Fruit fly (Drosophila melanogaster) whole organism, embryonic: ENCODE results near the gene par-6.

Experiments used
- Adf1 ChIP-seq: fragments of 200-800 bp; sonication (Bioruptor generic); IDR thresholded peaks from 2 replicates; pipeline ENCODE4 v1.3.6; 2022; ENCODE audit warnings: missing biosample characterization, missing genetic modification characterization
- Atf6 ChIP-seq: fragments of 200-800 bp; sonication (Bioruptor generic); IDR thresholded peaks from 2 replicates; pipeline ENCODE4 v1.3.6; 2022; ENCODE audit warnings: missing biosample characterization, missing genetic modification characterization
- B-H2 ChIP-seq: fragments of 200-800 bp; sonication (Bioruptor generic); optimal IDR thresholded peaks from 2 replicates; lab custom pipeline; 2018; ENCODE audit warnings: missing biosample characterization, mild to moderate bottlenecking, missing genetic modification characterization
- CG10366 ChIP-seq: fragments of 200-800 bp; sonication (Bioruptor generic); IDR thresholded peaks from 2 replicates; pipeline ENCODE4 v1.3.6; 2022; ENCODE audit warnings: missing biosample characterization, missing genetic modification characterization
- CG10543 ChIP-seq: fragments of 200-800 bp; sonication (Bioruptor generic); optimal IDR thresholded peaks from 3 replicates; lab custom pipeline; 2017; ENCODE audit warnings: missing biosample characterization, mild to moderate bottlenecking, missing genetic modification characterization, moderate library complexity
- CG15073 ChIP-seq: fragments of 200-800 bp; sonication (Bioruptor generic); optimal IDR thresholded peaks from 2 replicates; lab custom pipeline; 2016; ENCODE audit warnings: missing biosample characterization, missing genetic modification characterization
- CG16813 ChIP-seq: fragments of 200-800 bp; sonication (Bioruptor generic); IDR thresholded peaks from 3 replicates; pipeline ENCODE4 v1.3.6; 2022; ENCODE audit warnings: missing biosample characterization, missing genetic modification characterization; ENCODE audit not compliant: partially characterized antibody
- CG17186 ChIP-seq: fragments of 200-800 bp; sonication (Bioruptor generic); optimal IDR thresholded peaks from 3 replicates; lab custom pipeline; 2017; ENCODE audit warnings: missing biosample characterization, missing genetic modification reagents, missing genetic modification characterization
- CG17328 ChIP-seq: fragments of 200-800 bp; sonication (Bioruptor generic); IDR thresholded peaks from 2 replicates; pipeline ENCODE4 v1.3.6; 2022; ENCODE audit warnings: missing biosample characterization, missing genetic modification characterization
- CG17385 ChIP-seq: fragments of 200-800 bp; sonication (Bioruptor generic); optimal IDR thresholded peaks from 3 replicates; lab custom pipeline; 2018; ENCODE audit warnings: missing biosample characterization, mild to moderate bottlenecking, missing genetic modification characterization
- CG2678 ChIP-seq: fragments of 200-800 bp; sonication (Bioruptor generic); optimal IDR thresholded peaks from 3 replicates; lab custom pipeline; 2019; ENCODE audit warnings: missing biosample characterization, mild to moderate bottlenecking, missing genetic modification characterization, moderate library complexity
- CG3847 ChIP-seq: fragments of 200-800 bp; sonication (Bioruptor generic); IDR thresholded peaks from 2 replicates; pipeline ENCODE4 v1.3.6; 2022; ENCODE audit warnings: missing biosample characterization, missing genetic modification characterization
- CG6254 ChIP-seq: fragments of 200-800 bp; sonication (Bioruptor generic); optimal IDR thresholded peaks from 3 replicates; lab custom pipeline; 2017; ENCODE audit warnings: mild to moderate bottlenecking, missing biosample characterization, missing genetic modification reagents, missing genetic modification characterization
- CG6654 ChIP-seq: fragments of 200-800 bp; sonication (Bioruptor generic); optimal IDR thresholded peaks from 2 replicates; lab custom pipeline; 2017; ENCODE audit warnings: missing biosample characterization, mild to moderate bottlenecking, missing genetic modification characterization
- CG6689 ChIP-seq: fragments of 200-800 bp; sonication (Bioruptor generic); IDR thresholded peaks from 2 replicates; pipeline ENCODE4 v1.3.6; 2022; ENCODE audit warnings: missing biosample characterization, missing genetic modification characterization
- CG6791 ChIP-seq: fragments of 200-800 bp; sonication (Bioruptor generic); IDR thresholded peaks from 3 replicates; pipeline ENCODE4 v1.3.6; 2022; ENCODE audit warnings: missing biosample characterization, missing genetic modification characterization; ENCODE audit not compliant: partially characterized antibody
- CG7987 ChIP-seq: fragments of 200-800 bp; sonication (Bioruptor generic); optimal IDR thresholded peaks from 2 replicates; lab custom pipeline; 2018; ENCODE audit warnings: missing biosample characterization, mild to moderate bottlenecking, missing genetic modification characterization, moderate library complexity
- CG8290 ChIP-seq, 3 experiments: fragments of 200-800 bp; sonication (Bioruptor generic); optimal IDR thresholded peaks; 2 replicates each; lab custom pipeline; 2016 to 2019; ENCODE audit warnings: missing biosample characterization in 3 of 3, missing genetic modification characterization in 3 of 3, mild to moderate bottlenecking in 2 of 3, moderate library complexity in 1 of 3
- CG8478 ChIP-seq: fragments of >200 bp; optimal IDR thresholded peaks from 2 replicates; lab custom pipeline; 2018
- CTCF ChIP-seq: fragments of 200-800 bp; sonication (Bioruptor generic); optimal IDR thresholded peaks from 2 replicates; lab custom pipeline; 2017; ENCODE audit warnings: missing biosample characterization, mild to moderate bottlenecking, missing genetic modification characterization, moderate library complexity
- D19B ChIP-seq: fragments of 200-800 bp; sonication (Bioruptor generic); optimal IDR thresholded peaks from 2 replicates; lab custom pipeline; 2017; ENCODE audit warnings: missing biosample characterization, mild to moderate bottlenecking, missing genetic modification characterization
- Dref ChIP-seq: fragments of 200-800 bp; sonication (Bioruptor generic); IDR thresholded peaks from 2 replicates; pipeline ENCODE4 v1.3.6; 2022; ENCODE audit warnings: missing biosample characterization, missing genetic modification characterization
- Fer2 ChIP-seq: fragments of 200-800 bp; sonication (Bioruptor generic); optimal IDR thresholded peaks from 2 replicates; lab custom pipeline; 2018; ENCODE audit warnings: missing biosample characterization, mild to moderate bottlenecking, missing genetic modification characterization, moderate library complexity
- Gsc ChIP-seq: fragments of 200-800 bp; sonication (Bioruptor generic); IDR thresholded peaks from 2 replicates; pipeline ENCODE4 v1.3.6; 2022; ENCODE audit warnings: missing biosample characterization, missing genetic modification characterization
- Lim3 ChIP-seq: fragments of 200-800 bp; sonication (Bioruptor generic); IDR thresholded peaks from 2 replicates; pipeline ENCODE4 v1.3.6; 2022; ENCODE audit warnings: missing biosample characterization, missing genetic modification characterization
- Nf-YC ChIP-seq: fragments of 200-800 bp; optimal IDR thresholded peaks from 3 replicates; lab custom pipeline; 2019; ENCODE audit warnings: missing biosample characterization, mild to moderate bottlenecking, missing genetic modification characterization, moderate library complexity
- Opbp ChIP-seq: fragments of 200-800 bp; sonication (Bioruptor generic); IDR thresholded peaks from 3 replicates; pipeline ENCODE4 v1.3.6; 2022; ENCODE audit warnings: missing biosample characterization, missing genetic modification characterization; ENCODE audit not compliant: partially characterized antibody
- PHDP ChIP-seq: fragments of 200-800 bp; sonication (Bioruptor generic); optimal IDR thresholded peaks from 3 replicates; lab custom pipeline; 2018; ENCODE audit warnings: missing biosample characterization, mild to moderate bottlenecking, missing genetic modification characterization, moderate library complexity
- Ptx1 ChIP-seq: fragments of 200-800 bp; sonication (Bioruptor generic); IDR thresholded peaks from 2 replicates; pipeline ENCODE4 v1.3.6; 2022; ENCODE audit warnings: missing biosample characterization, missing genetic modification characterization
- Stat92E ChIP-seq, 3 experiments: fragments of >200 bp in 2 of 3; fragments of 200-800 bp in 1 of 3; sonication (Bioruptor generic) in 1 of 3; optimal IDR thresholded peaks; 2 replicates each; lab custom pipeline; 2017 to 2019; ENCODE audit warnings: missing biosample characterization in 3 of 3, missing genetic modification characterization in 3 of 3, mild to moderate bottlenecking in 1 of 3, moderate library complexity in 1 of 3
- Taf1 ChIP-seq: fragments of 200-800 bp; sonication (Bioruptor generic); IDR thresholded peaks from 2 replicates; pipeline ENCODE4 v1.3.6; 2022; ENCODE audit warnings: missing biosample characterization, missing genetic modification characterization
- aop ChIP-seq: fragments of 200-800 bp; sonication (Bioruptor generic); IDR thresholded peaks from 2 replicates; pipeline ENCODE4 v1.3.6; 2022; ENCODE audit warnings: missing biosample characterization, missing genetic modification characterization
- ara ChIP-seq: fragments of 200-800 bp; sonication (Bioruptor generic); IDR thresholded peaks from 2 replicates; pipeline ENCODE4 v1.3.6; 2022; ENCODE audit warnings: missing biosample characterization, missing genetic modification characterization
- bbx ChIP-seq: fragments of 200-800 bp; sonication (Bioruptor generic); IDR thresholded peaks from 2 replicates; pipeline ENCODE4 v1.3.6; 2022; ENCODE audit warnings: missing biosample characterization, missing genetic modification characterization; ENCODE audit not compliant: partially characterized antibody
- bigmax ChIP-seq: fragments of 200-800 bp; sonication (Bioruptor generic); optimal IDR thresholded peaks from 2 replicates; lab custom pipeline; 2018; ENCODE audit warnings: missing biosample characterization, mild to moderate bottlenecking, missing genetic modification characterization
- cg ChIP-seq: fragments of 200-800 bp; sonication (Bioruptor generic); optimal IDR thresholded peaks from 3 replicates; lab custom pipeline; 2019; ENCODE audit warnings: missing biosample characterization, mild to moderate bottlenecking, missing genetic modification characterization, moderate library complexity
- chif ChIP-seq, 2 experiments: fragments of 200-800 bp; sonication (Bioruptor generic); optimal IDR thresholded peaks; 3 replicates each; lab custom pipeline; 2016; ENCODE audit warnings: missing biosample characterization in 2 of 2, missing genetic modification characterization in 2 of 2
- dmrt11E ChIP-seq: fragments of 200-800 bp; sonication (Bioruptor generic); optimal IDR thresholded peaks from 3 replicates; lab custom pipeline; 2018; ENCODE audit warnings: missing biosample characterization, mild to moderate bottlenecking, missing genetic modification characterization, moderate library complexity
- ewg ChIP-seq: fragments of 200-800 bp; sonication (Bioruptor generic); optimal IDR thresholded peaks from 3 replicates; lab custom pipeline; 2017; ENCODE audit warnings: mild to moderate bottlenecking, missing biosample characterization, missing genetic modification reagents, missing genetic modification characterization
- ftz-f1 ChIP-seq: fragments of 200-800 bp; sonication (Bioruptor generic); optimal IDR thresholded peaks from 2 replicates; lab custom pipeline; 2016; ENCODE audit warnings: missing biosample characterization, missing genetic modification characterization
- grau ChIP-seq: fragments of 200-800 bp; optimal IDR thresholded peaks from 3 replicates; lab custom pipeline; 2019; ENCODE audit warnings: missing biosample characterization, mild to moderate bottlenecking, missing genetic modification characterization, moderate library complexity
- gt ChIP-seq: fragments of 200-800 bp; sonication (Bioruptor generic); IDR thresholded peaks from 2 replicates; pipeline ENCODE4 v1.3.6; 2022; ENCODE audit warnings: missing biosample characterization, missing genetic modification characterization
- ham ChIP-seq: fragments of 200-800 bp; sonication (Bioruptor generic); IDR thresholded peaks from 2 replicates; pipeline ENCODE4 v1.3.6; 2022; ENCODE audit warnings: missing biosample characterization, missing genetic modification characterization
- hkb ChIP-seq, 2 experiments: fragments of 200-800 bp in 1 of 2; fragments of >200 bp in 1 of 2; sonication (Bioruptor generic) in 1 of 2; IDR thresholded peaks in 1 of 2; optimal IDR thresholded peaks in 1 of 2; 2 replicates each; pipeline versions ENCODE4 v1.3.6 to Lab custom; 2017 to 2022; ENCODE audit warnings: missing biosample characterization in 1 of 2, missing genetic modification characterization in 1 of 2
- lmd ChIP-seq: fragments of 200-800 bp; sonication (Bioruptor generic); IDR thresholded peaks from 2 replicates; pipeline ENCODE4 v1.3.6; 2022; ENCODE audit warnings: missing biosample characterization, missing genetic modification characterization
- oc ChIP-seq: fragments of 200-800 bp; sonication (Bioruptor generic); optimal IDR thresholded peaks from 2 replicates; lab custom pipeline; 2018; ENCODE audit warnings: missing biosample characterization, mild to moderate bottlenecking, missing genetic modification characterization, moderate library complexity
- otp ChIP-seq: fragments of 200-800 bp; sonication (Bioruptor generic); IDR thresholded peaks from 3 replicates; pipeline ENCODE4, ENCODE4 v1.3.6; 2022; ENCODE audit warnings: missing biosample characterization, missing genetic modification characterization
- phol ChIP-seq: fragments of 200-800 bp; sonication (Bioruptor generic); optimal IDR thresholded peaks from 3 replicates; lab custom pipeline; 2018; ENCODE audit warnings: missing biosample characterization, mild to moderate bottlenecking, missing genetic modification characterization, moderate library complexity
- row ChIP-seq: fragments of 200-800 bp; sonication (Bioruptor generic); IDR thresholded peaks from 3 replicates; pipeline ENCODE4 v1.3.6; 2022; ENCODE audit warnings: missing biosample characterization, missing genetic modification characterization
- sqz ChIP-seq: fragments of 200-800 bp; sonication (Bioruptor generic); optimal IDR thresholded peaks from 3 replicates; lab custom pipeline; 2018; ENCODE audit warnings: missing biosample characterization, mild to moderate bottlenecking, missing genetic modification characterization
- wdn ChIP-seq: fragments of 200-800 bp; sonication (Bioruptor generic); IDR thresholded peaks from 2 replicates; pipeline ENCODE4 v1.3.6; 2022; ENCODE audit warnings: missing biosample characterization, missing genetic modification characterization

The par-6 gene

dm6 chrX:17722912-17723311, 19.8 kb downstream of the par-6 start (continued):
- TF ChIP-seq CG6254 (GFP tag; lab: Kevin White, UChicago) = no peak
- TF ChIP-seq Opbp (GFP tag; lab: Robert Waterston, UW) = no peak
- TF ChIP-seq D19B (GFP tag; lab: Kevin White, UChicago) = no peak
- no peak for TF ChIP-seq bigmax (GFP tag; lab: Kevin White, UChicago)
- no peak for TF ChIP-seq hkb (optimal IDR thresholded peaks at IDR 0.05; lab: Kevin White, UChicago)
- TF ChIP-seq hkb (GFP tag; IDR thresholded peaks at IDR 0.05; lab: Robert Waterston, UW) = no peak
- TF ChIP-seq lmd = no peak
- TF ChIP-seq dmrt11E (tag; lab: Kevin White, UChicago) = no peak
- TF ChIP-seq CG6791 (GFP tag; lab: Robert Waterston, UW) = peak; percentile 49; the same call in 2 of the 3 replicates
- TF ChIP-seq Taf1 (GFP tag; lab: Robert Waterston, UW) = no peak
- no peak for TF ChIP-seq CG16813 (GFP tag; lab: Robert Waterston, UW)
- 0 out of 2 replicates have a peak, but pooled peaks have one; percentile 37 for TF ChIP-seq bbx (GFP tag; lab: Robert Waterston, UW)
- TF ChIP-seq ham (GFP tag; lab: Robert Waterston, UW) = no peak
- no peak for TF ChIP-seq CG6689
- peak; percentile 23 for TF ChIP-seq cg
- no peak for TF ChIP-seq CG10543
- TF ChIP-seq row (GFP tag; lab: Robert Waterston, UW) = no peak; the same call in 2 of the 3 replicates
- peak; percentile 18; the same call in 1 of the 2 replicates for TF ChIP-seq CG17328 (GFP tag; lab: Robert Waterston, UW)
- TF ChIP-seq Atf6 = no peak
- no peak for TF ChIP-seq CG17186 (GFP tag; lab: Kevin White, UChicago)
- TF ChIP-seq CG8290 (GFP tag; optimal IDR thresholded peaks at IDR 0.05; lab: Kevin White, UChicago) = peak; percentile 68
- peak; percentile 66 to 67 for TF ChIP-seq CG8290 (tag; optimal IDR thresholded peaks at IDR 0.05; lab: Kevin White, UChicago)
- no peak for TF ChIP-seq B-H2
- no peak for TF ChIP-seq Gsc (GFP tag; lab: Robert Waterston, UW)
- no peak for TF ChIP-seq CTCF
- no peak for TF ChIP-seq gt (GFP tag; lab: Robert Waterston, UW)
- no peak for TF ChIP-seq ara (GFP tag; lab: Robert Waterston, UW)
- TF ChIP-seq CG6654 (GFP tag; lab: Kevin White, UChicago) = no peak
- TF ChIP-seq sqz (GFP tag; lab: Kevin White, UChicago) = peak; percentile 51
- TF ChIP-seq CG2678 = no peak
- TF ChIP-seq ftz-f1 (GFP tag; lab: Kevin White, UChicago) = no peak
- TF ChIP-seq oc = peak; percentile 10
- TF ChIP-seq grau = no peak
- TF ChIP-seq Stat92E (GFP tag; optimal IDR thresholded peaks at IDR 0.05; lab: Kevin White, UChicago) = no peak
- TF ChIP-seq CG8478 (lab: Kevin White, UChicago) = no peak
- TF ChIP-seq PHDP = peak; percentile 1
- TF ChIP-seq Nf-YC = no peak
- no peak for TF ChIP-seq CG15073 (GFP tag; lab: Kevin White, UChicago)
- no peak for TF ChIP-seq Dref
- TF ChIP-seq Ptx1 = no peak
- TF ChIP-seq otp (GFP tag; lab: Robert Waterston, UW) = no peak
- no peak for TF ChIP-seq chif (GFP tag; optimal IDR thresholded peaks at IDR 0.05; lab: Kevin White, UChicago)
- peak; percentile 54 for TF ChIP-seq ewg (GFP tag; lab: Kevin White, UChicago)
- TF ChIP-seq Lim3 (GFP tag; lab: Robert Waterston, UW) = no peak
- TF ChIP-seq Fer2 (tag; lab: Kevin White, UChicago) = no peak
- TF ChIP-seq Adf1 (GFP tag; lab: Robert Waterston, UW) = no peak
- no peak for TF ChIP-seq wdn (GFP tag; lab: Robert Waterston, UW)
- peak; percentile 73 for TF ChIP-seq aop (GFP tag; lab: Robert Waterston, UW)
- TF ChIP-seq CG3847 = no peak
- TF ChIP-seq CG17385 (GFP tag; lab: Kevin White, UChicago) = peak; percentile 78
- no peak for TF ChIP-seq phol (tag; lab: Kevin White, UChicago)
- peak; percentile 22 for TF ChIP-seq CG7987 (GFP tag; lab: Kevin White, UChicago)
- no peak for TF ChIP-seq CG10366
